Worm (Caenorhabditis elegans) whole organism, mixed stage, embryonic: ENCODE results near the gene F19H6.6.

Source experiments
- bed-3 ChIP-seq: fragments of 200-800 bp; sonication (Bioruptor generic); optimal IDR thresholded peaks from 3 replicates; lab custom pipeline; 2018; ENCODE audit warnings: mild to moderate bottlenecking, missing genetic modification characterization, moderate library complexity, missing compliant biosample characterization
- blmp-1 ChIP-seq: fragments of 150-350 bp; optimal IDR thresholded peaks from 2 replicates; lab custom pipeline; 2014; ENCODE audit warnings: missing biosample characterization, missing genetic modification characterization
- ceh-39 ChIP-seq: fragments of 150-350 bp; optimal IDR thresholded peaks from 2 replicates; lab custom pipeline; 2014; ENCODE audit warnings: missing biosample characterization, missing genetic modification characterization
- ceh-43 ChIP-seq: fragments of 200-800 bp; sonication (Bioruptor generic); optimal IDR thresholded peaks from 2 replicates; lab custom pipeline; 2018; ENCODE audit warnings: mild to moderate bottlenecking, missing genetic modification characterization, moderate library complexity, missing compliant biosample characterization
- ces-1 ChIP-seq: fragments of 150-350 bp; optimal IDR thresholded peaks from 2 replicates; lab custom pipeline; 2014; ENCODE audit warnings: missing biosample characterization, missing genetic modification reagents, missing genetic modification characterization
- cnd-1 ChIP-seq: fragments of 200-800 bp; sonication (Bioruptor generic); optimal IDR thresholded peaks from 2 replicates; lab custom pipeline; 2018; ENCODE audit warnings: mild to moderate bottlenecking, missing genetic modification characterization, missing compliant biosample characterization
- drap-1 ChIP-seq: fragments of 200-800 bp; sonication (Bioruptor generic); optimal IDR thresholded peaks from 3 replicates; lab custom pipeline; 2018; ENCODE audit warnings: mild to moderate bottlenecking, missing genetic modification characterization, missing compliant biosample characterization
- elt-1 ChIP-seq: sonication (generic microtip); optimal IDR thresholded peaks from 2 replicates; lab custom pipeline; 2017; ENCODE audit warnings: missing genetic modification characterization, mild to moderate bottlenecking, missing compliant biosample characterization, antibody characterized with exemption, moderate library complexity, borderline replicate concordance; ENCODE audit not compliant: insufficient read depth
- elt-3 ChIP-seq: fragments of 150-350 bp; optimal IDR thresholded peaks from 2 replicates; lab custom pipeline; 2014; ENCODE audit warnings: missing biosample characterization, missing genetic modification characterization
- ham-2 ChIP-seq: fragments of 200-800 bp; sonication (Bioruptor generic); optimal IDR thresholded peaks from 2 replicates; lab custom pipeline; 2018; ENCODE audit warnings: mild to moderate bottlenecking, missing genetic modification characterization, missing compliant biosample characterization
- lin-13 ChIP-seq: fragments of 150-350 bp; optimal IDR thresholded peaks from 2 replicates; lab custom pipeline; 2014; ENCODE audit warnings: missing biosample characterization, missing genetic modification characterization
- lin-32 ChIP-seq: fragments of 200-800 bp; sonication (Bioruptor generic); optimal IDR thresholded peaks from 2 replicates; lab custom pipeline; 2018; ENCODE audit warnings: mild to moderate bottlenecking, missing genetic modification characterization, missing compliant biosample characterization
- lsy-2 ChIP-seq: fragments of 150-350 bp; optimal IDR thresholded peaks from 2 replicates; lab custom pipeline; 2014; ENCODE audit warnings: missing biosample characterization, missing genetic modification characterization
- mab-5 ChIP-seq: fragments of 150-350 bp; optimal IDR thresholded peaks from 2 replicates; lab custom pipeline; 2014; ENCODE audit warnings: missing biosample characterization, missing genetic modification characterization
- mls-2 ChIP-seq: sonication (generic microtip); optimal IDR thresholded peaks from 2 replicates; lab custom pipeline; 2016; ENCODE audit warnings: mild to moderate bottlenecking, missing genetic modification characterization, moderate library complexity, missing compliant biosample characterization
- nhr-237 ChIP-seq: fragments of 150-350 bp; optimal IDR thresholded peaks from 2 replicates; lab custom pipeline; 2014; ENCODE audit warnings: missing biosample characterization, missing genetic modification characterization
- nhr-28 ChIP-seq: fragments of 150-350 bp; optimal IDR thresholded peaks from 2 replicates; lab custom pipeline; 2014; ENCODE audit warnings: missing biosample characterization, missing genetic modification characterization
- nhr-76 ChIP-seq: sonication (generic microtip); optimal IDR thresholded peaks from 2 replicates; lab custom pipeline; 2017; ENCODE audit warnings: missing biosample characterization, missing genetic modification characterization
- sem-2 ChIP-seq: fragments of 200-800 bp; sonication (Bioruptor generic); optimal IDR thresholded peaks from 2 replicates; lab custom pipeline; 2018; ENCODE audit warnings: mild to moderate bottlenecking, missing genetic modification characterization, missing compliant biosample characterization
- snpc-4 ChIP-seq: fragments of 150-350 bp; optimal IDR thresholded peaks from 2 replicates; lab custom pipeline; 2014; ENCODE audit warnings: missing biosample characterization, missing genetic modification characterization
- sptf-1 ChIP-seq: sonication (generic microtip); optimal IDR thresholded peaks from 2 replicates; lab custom pipeline; 2017; ENCODE audit warnings: mild to moderate bottlenecking, missing genetic modification characterization, moderate library complexity, missing compliant biosample characterization
- tbx-8 ChIP-seq: fragments of 200-800 bp; sonication (Bioruptor generic); optimal IDR thresholded peaks from 2 replicates; lab custom pipeline; 2018; ENCODE audit warnings: mild to moderate bottlenecking, missing genetic modification characterization, moderate library complexity, missing compliant biosample characterization
- unc-120 ChIP-seq: sonication (generic microtip); optimal IDR thresholded peaks from 2 replicates; lab custom pipeline; 2017; ENCODE audit warnings: missing genetic modification characterization, missing compliant biosample characterization; ENCODE audit not compliant: poor library complexity, severe bottlenecking
- unc-39 ChIP-seq: fragments of 150-350 bp; optimal IDR thresholded peaks from 2 replicates; lab custom pipeline; 2014; ENCODE audit warnings: missing biosample characterization, missing genetic modification characterization
- unc-62 ChIP-seq: fragments of 150-350 bp; optimal IDR thresholded peaks from 2 replicates; lab custom pipeline; 2014; ENCODE audit warnings: missing biosample characterization, missing genetic modification reagents, missing genetic modification characterization
- ztf-11 ChIP-seq: fragments of 150-350 bp; optimal IDR thresholded peaks from 2 replicates; lab custom pipeline; 2014; ENCODE audit warnings: missing biosample characterization, missing genetic modification characterization

The F19H6.6 gene

DNA sequence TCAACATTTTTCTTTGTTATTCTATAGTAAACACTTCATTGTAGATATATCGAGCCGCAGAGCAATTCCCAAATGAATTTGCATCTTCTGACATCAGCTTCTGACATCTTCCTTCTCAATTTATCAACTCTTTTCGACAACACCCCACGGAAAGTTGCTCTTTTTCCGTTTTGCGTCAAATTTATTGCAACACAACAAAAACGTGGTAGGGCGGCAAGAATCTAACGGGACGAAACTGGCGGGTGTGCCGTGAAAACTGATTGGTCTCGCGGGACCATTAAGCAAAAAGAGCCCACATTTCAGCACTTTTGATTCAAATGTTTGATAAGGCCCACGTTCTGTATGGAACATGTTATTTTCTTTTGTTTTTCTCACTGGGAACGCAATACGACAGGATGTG, 44.1 kb downstream of the F19H6.6 start:
- no peak for TF ChIP-seq unc-120
- peak; percentile 54 for TF ChIP-seq unc-62 (GFP tag; lab: Kevin White, UChicago)

DNA sequence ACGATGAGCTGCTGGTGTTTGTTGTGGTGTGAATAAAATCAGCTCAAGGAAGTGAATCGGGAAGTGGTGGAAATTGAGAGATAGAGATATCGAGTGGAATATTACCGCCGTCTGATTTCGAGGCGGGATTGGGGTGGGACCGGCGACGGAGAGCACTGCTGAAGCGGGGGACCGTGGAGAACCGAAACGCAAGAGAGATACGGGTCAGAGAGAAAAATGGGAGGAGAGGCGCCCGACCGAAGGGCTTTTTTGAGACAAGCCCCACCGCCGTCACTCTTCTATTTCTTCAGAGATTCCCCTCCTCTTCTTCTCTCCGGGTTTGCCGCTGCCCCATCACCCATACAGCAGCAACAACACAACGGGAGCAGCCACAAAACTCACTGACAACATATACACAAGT, 45.4 kb downstream of the F19H6.6 start:
- no peak for TF ChIP-seq ztf-11 (tag; lab: Kevin White, UChicago)
- no peak for TF ChIP-seq nhr-28 (tag; lab: Kevin White, UChicago)
- no peak for TF ChIP-seq tbx-8
- TF ChIP-seq snpc-4 = no peak
- TF ChIP-seq drap-1 (GFP tag; lab: Kevin White, UChicago) = no peak
- no peak for TF ChIP-seq unc-62 (GFP tag; lab: Kevin White, UChicago)
- no peak for TF ChIP-seq sem-2 (GFP tag; lab: Kevin White, UChicago)
- no peak for TF ChIP-seq ham-2
- no peak for TF ChIP-seq mls-2 (tag; lab: Kevin White, UChicago)
- no peak for TF ChIP-seq cnd-1 (tag; lab: Kevin White, UChicago)

- no peak for TF ChIP-seq elt-1 (tag; lab: Kevin White, UChicago)
- TF ChIP-seq, all 35 proteins: peak for 0
Measured at ce11 chrX:12406592-12406991, 46.0 kb downstream of the F19H6.6 start.

DNA sequence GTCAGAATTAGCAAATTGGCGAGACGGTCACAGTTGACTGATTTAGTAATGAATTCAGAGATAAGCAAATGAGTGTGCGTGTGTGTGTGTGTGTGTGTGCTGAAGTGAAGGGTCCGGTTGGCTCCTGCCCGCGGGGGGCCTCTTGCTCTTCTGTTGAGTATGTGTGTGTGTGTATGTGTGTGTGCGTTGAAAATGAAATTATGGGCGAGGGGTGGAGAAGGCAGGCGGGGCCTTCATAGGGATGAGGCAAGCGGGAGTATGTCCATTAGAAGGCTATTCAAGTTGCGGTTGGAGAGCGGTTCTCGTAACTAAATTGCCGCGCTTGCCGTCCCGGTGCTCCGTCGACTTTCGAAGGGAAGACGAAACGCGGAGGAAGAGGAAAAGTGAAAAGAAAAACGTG, 46.7 kb downstream of the F19H6.6 start:
- TF ChIP-seq ceh-43 (GFP tag; lab: Kevin White, UChicago) (no peak), elt-3 (no peak), ham-2 (no peak), blmp-1 (no peak), ceh-39 (tag; lab: Kevin White, UChicago) (no peak), lin-32 (GFP tag; lab: Kevin White, UChicago) (no peak), ces-1 (GFP tag; lab: Kevin White, UChicago) (peak; percentile 98), mab-5 (no peak), bed-3 (GFP tag; lab: Kevin White, UChicago) (no peak), mls-2 (tag; lab: Kevin White, UChicago) (peak; percentile 33), nhr-76 (tag; lab: Kevin White, UChicago) (no peak), lsy-2 (tag; lab: Kevin White, UChicago) (no peak), tbx-8 (no peak), sem-2 (GFP tag; lab: Kevin White, UChicago) (no peak), lin-13 (tag; lab: Kevin White, UChicago) (no peak), unc-120 (peak; percentile 32), unc-39 (tag; lab: Kevin White, UChicago) (no peak), sptf-1 (peak; percentile 71), nhr-237 (tag; lab: Kevin White, UChicago) (no peak), drap-1 (GFP tag; lab: Kevin White, UChicago) (peak; percentile 62)
- TF ChIP-seq, all 35 proteins: peak for 5
